Worm (Caenorhabditis elegans): ENCODE measurements around the gene nhr-141.

DNA sequence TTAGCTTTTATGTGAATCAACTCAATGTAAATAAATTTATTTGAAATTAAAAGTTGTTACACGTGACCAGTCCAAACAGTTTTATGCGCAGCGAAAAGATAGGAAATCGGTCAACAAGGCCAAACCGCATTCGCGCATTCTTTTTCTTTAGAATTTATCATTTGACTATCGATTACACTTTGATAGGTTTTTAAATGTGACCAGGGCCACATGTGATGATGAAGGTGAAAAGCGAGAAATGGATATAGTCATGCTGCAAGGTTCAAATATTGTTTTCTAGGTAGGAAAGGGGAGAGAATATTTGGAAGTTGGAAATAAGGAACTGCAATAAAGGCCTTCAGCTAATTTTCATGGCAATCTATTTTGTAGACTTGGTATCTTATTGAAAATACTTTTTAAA is 7.5 kb upstream of the nhr-141 start:
- no peak for TF ChIP-seq nhr-237 (tag; optimal IDR thresholded peaks at IDR 0.05)
- no peak for TF ChIP-seq cnd-1 (tag; optimal IDR thresholded peaks at IDR 0.05)
- no peak for TF ChIP-seq ztf-11 (tag; optimal IDR thresholded peaks at IDR 0.05)
